Worm (Caenorhabditis elegans) whole organism, early embryonic: ENCODE measurements around the gene cup-16.

ENCODE experiments used
- B0310.2 ChIP-seq: sonication (generic microtip); optimal IDR thresholded peaks from 2 replicates; lab custom pipeline; 2016; ENCODE audit warnings: mild to moderate bottlenecking, missing genetic modification characterization, missing compliant biosample characterization
- F13C5.2 ChIP-seq: sonication (generic microtip); optimal IDR thresholded peaks from 2 replicates; lab custom pipeline; 2017; ENCODE audit warnings: mild to moderate bottlenecking, missing genetic modification characterization, inconsistent platforms, missing compliant biosample characterization
- ama-1 ChIP-seq: fragments of 150-350 bp; optimal IDR thresholded peaks from 2 replicates; lab custom pipeline; 2014
- ceh-36 ChIP-seq: sonication (generic microtip); optimal IDR thresholded peaks from 2 replicates; lab custom pipeline; 2016; ENCODE audit warnings: missing genetic modification characterization, inconsistent platforms, missing compliant biosample characterization
- pes-1 ChIP-seq: fragments of 200-800 bp; sonication (Bioruptor generic); IDR thresholded peaks from 2 replicates; pipeline ENCODE4 v1.3.6; 2022; ENCODE audit warnings: missing genetic modification reagents, missing genetic modification characterization, missing compliant biosample characterization
- tbx-37 ChIP-seq: fragments of 200-800 bp; sonication (Bioruptor generic); conservative IDR thresholded peaks from 2 replicates; pipeline ENCODE4 v1.3.6; 2022; ENCODE audit warnings: missing genetic modification reagents, missing genetic modification characterization, missing compliant biosample characterization
- tra-4 ChIP-seq: sonication (generic microtip); optimal IDR thresholded peaks from 2 replicates; lab custom pipeline; 2017; ENCODE audit warnings: missing genetic modification characterization, missing compliant biosample characterization

- no peak for TF ChIP-seq ama-1 (lab: Kevin White, UChicago)
- TF ChIP-seq ceh-36 (tag; lab: Kevin White, UChicago): no peak
- no peak for TF ChIP-seq B0310.2 (tag; lab: Kevin White, UChicago)
- no peak for TF ChIP-seq pes-1 (GFP tag; lab: Robert Waterston, UW)
- TF ChIP-seq F13C5.2 (tag; lab: Kevin White, UChicago): no peak
- TF ChIP-seq tra-4 (tag; lab: Kevin White, UChicago): no peak
- TF ChIP-seq tbx-37 (GFP tag; lab: Robert Waterston, UW): no peak
Measured at ce11 chrII:8742972-8743371, 36.0 kb downstream of the cup-16 start.
